Fruit fly (Drosophila melanogaster) whole organism, wandering third instar larva: ENCODE data around the gene CG9014.

Experiments
- CrebA ChIP-seq: fragments of 200-800 bp; sonication (Bioruptor generic); optimal IDR thresholded peaks from 2 replicates; lab custom pipeline; 2016; ENCODE audit warnings: missing biosample characterization, mild to moderate bottlenecking, missing genetic modification characterization, borderline replicate concordance
- HLH106 ChIP-seq: fragments of 200-800 bp; optimal IDR thresholded peaks from 3 replicates; lab custom pipeline; 2019; ENCODE audit warnings: missing biosample characterization, mild to moderate bottlenecking, missing genetic modification characterization, moderate library complexity
- Hr78 ChIP-seq: fragments of >200 bp; optimal IDR thresholded peaks from 2 replicates; lab custom pipeline; 2017; ENCODE audit warnings: missing biosample characterization, missing genetic modification characterization
- Mio ChIP-seq: sonication (Bioruptor generic); optimal IDR thresholded peaks from 2 replicates; lab custom pipeline; 2016; ENCODE audit warnings: missing biosample characterization, missing genetic modification characterization
- br ChIP-seq: fragments of 200-800 bp; sonication (Bioruptor generic); optimal IDR thresholded peaks from 2 replicates; lab custom pipeline; 2016; ENCODE audit warnings: missing biosample characterization, missing genetic modification characterization
- pan ChIP-seq: fragments of >200 bp; optimal IDR thresholded peaks from 2 replicates; lab custom pipeline; 2017

DNA sequence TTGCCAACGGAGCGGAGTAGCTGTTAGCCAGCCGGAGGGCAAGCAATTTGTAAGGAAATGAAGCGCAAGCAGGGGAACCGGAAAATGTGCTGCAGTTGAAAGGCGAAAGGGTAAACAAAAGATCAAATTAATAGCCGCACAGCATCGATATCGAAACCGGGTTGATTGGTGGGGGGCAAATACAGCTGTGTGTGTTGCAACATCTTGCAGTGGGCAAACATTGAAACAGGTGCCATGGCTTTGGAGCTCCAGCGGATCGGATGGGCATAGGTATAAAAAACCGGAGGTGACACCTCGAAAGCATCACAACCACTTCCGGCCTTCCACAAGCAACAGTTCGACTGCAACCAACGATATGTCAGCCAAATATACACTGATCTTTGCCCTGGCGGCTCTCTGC is 12.4 kb upstream of the CG9014 start, which contains the start of gene nur:
- TF ChIP-seq HLH106 (tag; lab: Kevin White, UChicago), result no peak
- TF ChIP-seq pan (lab: Kevin White, UChicago), result no peak
- no peak for TF ChIP-seq Hr78 (GFP tag; lab: Kevin White, UChicago)
- TF ChIP-seq br (GFP tag; lab: Kevin White, UChicago), result no peak
- no peak for TF ChIP-seq Mio (GFP tag; lab: Kevin White, UChicago)
- no peak for TF ChIP-seq CrebA
